Worm (Caenorhabditis elegans): Measurements from ENCODE around the gene taco-1.

ce11 chrIII:294527-294926 lies 10.6 kb downstream of the taco-1 start, which contains the start of gene Y50D7A.13:
- TF ChIP-seq hmg-1.2 (GFP tag; IDR thresholded peaks at IDR 0.05) (no peak), lin-35 (GFP tag; optimal IDR thresholded peaks at IDR 0.05) (no peak), D2030.7 (GFP tag; IDR thresholded peaks at IDR 0.05) (no peak), nfya-1 (tag; optimal IDR thresholded peaks at IDR 0.05; ENCODE audit: borderline replicate concordance, insufficient read depth) (no peak), ama-1 (optimal IDR thresholded peaks at IDR 0.05) (no peak), ama-1 (GFP tag; optimal IDR thresholded peaks at IDR 0.05) (no peak), unc-130 (GFP tag; optimal IDR thresholded peaks at IDR 0.05) (no peak), let-607 (tag; optimal IDR thresholded peaks at IDR 0.05) (no peak)
